Fruit fly (Drosophila melanogaster) whole organism, adult: ENCODE measurements around the gene CG3222.

Experiments
- CG11617 ChIP-seq: fragments of 200-800 bp; sonication (Bioruptor generic); optimal IDR thresholded peaks from 2 replicates; lab custom pipeline; 2017; ENCODE audit warnings: mild to moderate bottlenecking, missing biosample characterization, missing genetic modification reagents, missing genetic modification characterization
- CG5204 ChIP-seq: fragments of 200-800 bp; sonication (Bioruptor generic); optimal IDR thresholded peaks from 2 replicates; lab custom pipeline; 2016; ENCODE audit warnings: missing biosample characterization, missing genetic modification characterization
- Mnt ChIP-seq: fragments of 200-800 bp; sonication (Bioruptor generic); optimal IDR thresholded peaks from 2 replicates; lab custom pipeline; 2016; ENCODE audit warnings: missing biosample characterization, mild to moderate bottlenecking, missing genetic modification characterization
- ovo ChIP-seq: fragments of 200-800 bp; sonication (Bioruptor generic); optimal IDR thresholded peaks from 2 replicates; lab custom pipeline; 2016; ENCODE audit warnings: missing biosample characterization, missing genetic modification characterization

DNA sequence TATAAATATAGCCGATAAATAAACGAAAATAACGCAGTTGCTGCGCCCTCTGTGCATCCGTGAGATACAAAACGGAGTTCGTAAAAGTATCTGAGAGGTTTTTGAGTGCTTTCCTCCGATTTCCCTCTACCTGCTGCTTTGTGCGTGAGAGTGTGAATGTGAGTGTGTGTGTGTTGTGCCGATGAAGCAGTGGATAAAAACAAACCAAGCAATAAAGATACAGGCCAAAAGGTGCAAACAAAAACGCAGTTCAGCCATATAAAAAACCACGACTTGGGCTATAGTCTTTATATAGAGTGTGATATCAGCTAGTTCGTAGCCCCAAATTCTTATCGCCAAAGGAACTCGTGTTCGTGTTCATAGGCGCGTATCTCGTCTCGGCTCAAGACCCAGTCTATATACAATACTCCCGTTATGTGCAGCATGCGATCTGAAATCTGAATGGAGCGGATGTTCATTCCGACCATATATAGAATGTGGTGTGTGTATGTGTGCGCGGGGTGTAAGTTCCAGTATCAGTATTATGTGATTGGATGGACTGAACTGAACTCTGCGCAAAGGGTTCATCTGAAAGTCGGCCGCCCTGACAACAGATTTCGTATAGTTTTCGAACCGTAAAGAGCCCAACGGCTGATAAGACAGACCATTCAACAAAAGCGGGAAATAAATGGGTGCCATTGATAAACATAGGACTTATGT, 16.8 kb downstream of the CG3222 start:
- TF ChIP-seq CG5204 (no peak), CG11617 (GFP tag; lab: Kevin White, UChicago) (no peak), ovo (GFP tag; lab: Kevin White, UChicago) (no peak), Mnt (GFP tag; lab: Kevin White, UChicago) (no peak)
